Worm (Caenorhabditis elegans) whole organism, young adult: ENCODE measurements around the gene cyc-2.2.

Experiments
- F10E7.11 ChIP-seq: sonication (generic microtip); optimal IDR thresholded peaks from 2 replicates; lab custom pipeline; 2017; ENCODE audit warnings: mild to moderate bottlenecking, missing genetic modification characterization, moderate library complexity, missing compliant biosample characterization
- attf-6 ChIP-seq: fragments of 200-800 bp; sonication (Bioruptor generic); IDR thresholded peaks from 2 replicates; pipeline ENCODE4 v1.3.6; 2022; ENCODE audit warnings: missing genetic modification reagents, missing genetic modification characterization, missing compliant biosample characterization
- sea-2 ChIP-seq: fragments of 200-800 bp; sonication (Bioruptor generic); IDR thresholded peaks from 2 replicates; pipeline ENCODE4 v1.3.6; 2022; ENCODE audit warnings: missing genetic modification characterization, missing compliant biosample characterization
- snpc-4 ChIP-seq, 5 experiments: fragments of 150-350 bp in 1 of 5; sonication (generic microtip) in 4 of 5; optimal IDR thresholded peaks; 2 replicates each; lab custom pipeline; 2014 to 2018; ENCODE audit warnings: missing genetic modification characterization in 5 of 5, missing biosample characterization in 3 of 5, antibody characterized with exemption in 2 of 5, mild to moderate bottlenecking in 2 of 5, missing compliant biosample characterization in 2 of 5, missing genotype in 2 of 5, moderate library complexity in 2 of 5, missing genetic modification reagents in 1 of 5

- TF ChIP-seq snpc-4 (GFP tag; optimal IDR thresholded peaks at IDR 0.05; lab: Kevin White, UChicago) (no peak), snpc-4 (tag; optimal IDR thresholded peaks at IDR 0.05; lab: Kevin White, UChicago) (peak in 1 of 4 experiments; percentile 20), sea-2 (GFP tag; lab: Robert Waterston, UW) (no peak), attf-6 (GFP tag; lab: Robert Waterston, UW) (no peak), F10E7.11 (tag; lab: Kevin White, UChicago) (no peak)
Observed at ce11 chrV:12637238-12637690, 25.2 kb upstream of the cyc-2.2 start, which contains the start of gene F56H9.2.
